Worm (Caenorhabditis elegans) whole organism, L4 larva: ENCODE results near the gene T13A10.2.
A peak's percentile ranks its signal among the peaks of the same experiment; 100 is the strongest.

Experiments used
- F49E8.2 ChIP-seq: sonication (generic microtip); optimal IDR thresholded peaks from 2 replicates; lab custom pipeline; 2016; ENCODE audit warnings: missing compliant biosample characterization, mild to moderate bottlenecking, missing genetic modification characterization, borderline replicate concordance
- ama-1 ChIP-seq: fragments of 150-350 bp; optimal IDR thresholded peaks from 2 replicates; lab custom pipeline; 2014; ENCODE audit warnings: inconsistent platforms, mixed read lengths
- ceh-28 ChIP-seq: fragments of 150-350 bp; optimal IDR thresholded peaks from 2 replicates; lab custom pipeline; 2014; ENCODE audit warnings: missing biosample characterization, missing genetic modification reagents, missing genetic modification characterization
- lin-29 ChIP-seq: fragments of 200-800 bp; sonication (Bioruptor generic); IDR thresholded peaks from 2 replicates; pipeline ENCODE4 v1.3.6; 2022; ENCODE audit warnings: missing genetic modification reagents, missing genetic modification characterization, missing compliant biosample characterization
- nhr-102 ChIP-seq: sonication (generic microtip); optimal IDR thresholded peaks from 2 replicates; lab custom pipeline; 2016; ENCODE audit warnings: mild to moderate bottlenecking, missing genetic modification characterization, moderate library complexity, missing compliant biosample characterization
- nhr-76 ChIP-seq: fragments of 150-350 bp; optimal IDR thresholded peaks from 2 replicates; lab custom pipeline; 2014; ENCODE audit warnings: missing biosample characterization, missing genetic modification characterization
- pqm-1 ChIP-seq: sonication (generic microtip); optimal IDR thresholded peaks from 2 replicates; lab custom pipeline; 2017; ENCODE audit warnings: missing biosample characterization, missing genetic modification characterization
- spr-3 ChIP-seq: fragments of 200-800 bp; sonication (Bioruptor generic); optimal IDR thresholded peaks from 2 replicates; lab custom pipeline; 2018; ENCODE audit warnings: mild to moderate bottlenecking, missing genetic modification characterization, missing compliant biosample characterization
- unc-39 ChIP-seq: sonication (generic microtip); optimal IDR thresholded peaks from 2 replicates; lab custom pipeline; 2017; ENCODE audit warnings: missing biosample characterization, missing genetic modification characterization
- unc-62 ChIP-seq, 3 experiments: fragments of 150-350 bp in 1 of 3; sonication (generic microtip); optimal IDR thresholded peaks in 2 of 3; peaks in 1 of 3; 1 replicate in 1 of 3; 2 replicates in 2 of 3; lab custom pipeline; 2014 to 2017; ENCODE audit warnings: missing biosample characterization in 3 of 3, missing genetic modification characterization in 3 of 3, missing genetic modification reagents in 3 of 3, missing genotype in 1 of 3
- ztf-11 ChIP-seq: fragments of 150-350 bp; optimal IDR thresholded peaks from 2 replicates; lab custom pipeline; 2014; ENCODE audit warnings: missing biosample characterization, missing genetic modification characterization

DNA sequence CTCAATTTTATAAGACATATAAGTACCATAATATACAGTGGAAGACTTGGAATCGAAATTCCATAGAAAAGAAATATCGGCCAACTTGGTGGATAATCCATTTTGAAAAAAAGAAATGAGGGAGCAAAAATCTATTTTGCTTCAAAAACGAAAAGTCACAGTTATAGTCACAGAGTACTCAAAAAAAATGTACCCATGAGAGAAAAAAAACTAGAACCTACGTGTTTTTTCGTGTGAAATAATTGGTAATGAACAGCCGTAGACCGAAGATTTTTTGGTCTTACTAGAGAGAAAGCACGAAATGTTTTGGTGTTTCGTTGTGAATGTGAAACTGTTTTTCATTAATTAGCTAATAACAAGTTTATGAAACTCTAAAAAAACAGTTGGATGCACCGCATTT lies 16.2 kb downstream of the T13A10.2 start, which contains the start of gene srv-30:
- no peak for TF ChIP-seq unc-39
- TF ChIP-seq unc-62 (GFP tag; optimal IDR thresholded peaks at IDR 0.05 in 1 of 2; lab: Kevin White, UChicago): peak in 1 of 2 experiments; percentile 42
- TF ChIP-seq unc-62 (tag; optimal IDR thresholded peaks at IDR 0.05; lab: Kevin White, UChicago): no peak
- no peak for TF ChIP-seq nhr-76 (tag; lab: Kevin White, UChicago)
- TF ChIP-seq ama-1 (lab: Kevin White, UChicago): no peak
- TF ChIP-seq ceh-28 (tag; lab: Kevin White, UChicago): no peak
- TF ChIP-seq spr-3 (GFP tag; lab: Kevin White, UChicago): no peak
- no peak for TF ChIP-seq nhr-102
- no peak for TF ChIP-seq pqm-1 (tag; lab: Kevin White, UChicago)
- no peak for TF ChIP-seq ztf-11
- TF ChIP-seq lin-29 (GFP tag; lab: Robert Waterston, UW): no peak
- TF ChIP-seq F49E8.2 (tag; lab: Kevin White, UChicago): no peak
